Fruit fly (Drosophila melanogaster) whole organism: ENCODE data around the gene unk.

Experiments used
- CG8478 ChIP-seq: fragments of >200 bp; optimal IDR thresholded peaks from 2 replicates; lab custom pipeline; 2018; ENCODE audit warnings: inconsistent platforms
- Dll ChIP-seq: fragments of >200 bp; optimal IDR thresholded peaks from 2 replicates; lab custom pipeline; 2017
- EcR ChIP-seq, 2 experiments: fragments of >200 bp; optimal IDR thresholded peaks; 2 replicates each; lab custom pipeline; 2017; ENCODE audit warnings: missing biosample characterization in 2 of 2, missing genetic modification characterization in 2 of 2, missing genetic modification reagents in 2 of 2
- pan ChIP-seq: fragments of >200 bp; optimal IDR thresholded peaks from 2 replicates; lab custom pipeline; 2017
- psq ChIP-seq: fragments of >200 bp; optimal IDR thresholded peaks from 2 replicates; lab custom pipeline; 2017

dm6 chr3R:23179336-23179735 lies 21.7 kb upstream of the unk start:
- TF ChIP-seq Dll (lab: Kevin White, UChicago) (no peak), EcR (GFP tag; optimal IDR thresholded peaks at IDR 0.05; lab: Kevin White, UChicago) (no peak), pan (no peak), CG8478 (lab: Kevin White, UChicago) (no peak), psq (lab: Kevin White, UChicago) (no peak)
